Fruit fly (Drosophila melanogaster) whole organism, embryonic: ENCODE data around the gene aop.

Experiments
- CG10431 ChIP-seq: fragments of 200-800 bp; sonication (Bioruptor generic); optimal IDR thresholded peaks from 3 replicates; lab custom pipeline; 2018; ENCODE audit warnings: missing biosample characterization, mild to moderate bottlenecking, missing genetic modification characterization
- CG10959 ChIP-seq: fragments of 200-800 bp; sonication (Bioruptor generic); IDR thresholded peaks from 2 replicates; pipeline ENCODE4 v1.3.6; 2022; ENCODE audit warnings: missing biosample characterization, missing genetic modification characterization
- CG12104 ChIP-seq: fragments of 200-800 bp; sonication (Bioruptor generic); optimal IDR thresholded peaks from 3 replicates; lab custom pipeline; 2016; ENCODE audit warnings: missing biosample characterization, missing genetic modification characterization
- CG12744 ChIP-seq: fragments of 200-800 bp; sonication (Bioruptor generic); optimal IDR thresholded peaks from 2 replicates; lab custom pipeline; 2016; ENCODE audit warnings: missing biosample characterization, missing genetic modification characterization
- CG14441 ChIP-seq: fragments of 200-800 bp; sonication (Bioruptor generic); IDR thresholded peaks from 2 replicates; pipeline ENCODE4 v1.3.6; 2022; ENCODE audit warnings: missing biosample characterization, missing genetic modification characterization
- CG15479 ChIP-seq: fragments of 200-800 bp; sonication (Bioruptor generic); optimal IDR thresholded peaks from 3 replicates; lab custom pipeline; 2019; ENCODE audit warnings: missing biosample characterization, mild to moderate bottlenecking, missing genetic modification characterization, moderate library complexity
- CG17568 ChIP-seq: fragments of 200-800 bp; sonication (Bioruptor generic); optimal IDR thresholded peaks from 2 replicates; lab custom pipeline; 2018; ENCODE audit warnings: missing biosample characterization, mild to moderate bottlenecking, missing genetic modification characterization, moderate library complexity
- CG18619 ChIP-seq: fragments of 200-800 bp; sonication (Bioruptor generic); optimal IDR thresholded peaks from 3 replicates; lab custom pipeline; 2017; ENCODE audit warnings: missing biosample characterization, mild to moderate bottlenecking, missing genetic modification characterization
- CG30431 ChIP-seq: fragments of 200-800 bp; sonication (Bioruptor generic); optimal IDR thresholded peaks from 2 replicates; lab custom pipeline; 2017; ENCODE audit warnings: missing biosample characterization, missing genetic modification characterization
- CG31365 ChIP-seq: fragments of 200-800 bp; sonication (Bioruptor generic); optimal IDR thresholded peaks from 2 replicates; lab custom pipeline; 2018; ENCODE audit warnings: missing biosample characterization, mild to moderate bottlenecking, missing genetic modification characterization
- CG31388 ChIP-seq: fragments of 200-800 bp; sonication (Bioruptor generic); optimal IDR thresholded peaks from 2 replicates; lab custom pipeline; 2016; ENCODE audit warnings: missing biosample characterization, missing genetic modification characterization
- CG33557 ChIP-seq: fragments of 200-800 bp; sonication (Bioruptor generic); optimal IDR thresholded peaks from 2 replicates; lab custom pipeline; 2019; ENCODE audit warnings: missing biosample characterization, mild to moderate bottlenecking, missing genetic modification characterization, moderate library complexity
- CG3847 ChIP-seq: fragments of 200-800 bp; sonication (Bioruptor generic); IDR thresholded peaks from 2 replicates; pipeline ENCODE4 v1.3.6; 2022; ENCODE audit warnings: missing biosample characterization, missing genetic modification characterization
- CG4617 ChIP-seq: fragments of 200-800 bp; sonication (Bioruptor generic); optimal IDR thresholded peaks from 3 replicates; lab custom pipeline; 2016; ENCODE audit warnings: missing biosample characterization, missing genetic modification characterization, borderline replicate concordance
- CG5245 ChIP-seq: fragments of 200-800 bp; sonication (Bioruptor generic); optimal IDR thresholded peaks from 3 replicates; lab custom pipeline; 2016; ENCODE audit warnings: missing biosample characterization, missing genetic modification characterization
- CG6272 ChIP-seq: fragments of 200-800 bp; sonication (Bioruptor generic); IDR thresholded peaks from 2 replicates; pipeline ENCODE4 v1.3.6; 2022; ENCODE audit warnings: missing biosample characterization, missing genetic modification characterization
- CG6683 ChIP-seq: fragments of 200-800 bp; sonication (Bioruptor generic); optimal IDR thresholded peaks from 2 replicates; lab custom pipeline; 2017; ENCODE audit warnings: missing biosample characterization, mild to moderate bottlenecking, missing genetic modification characterization, missing genetic modification reagents
- CG6689 ChIP-seq: fragments of 200-800 bp; sonication (Bioruptor generic); IDR thresholded peaks from 2 replicates; pipeline ENCODE4 v1.3.6; 2022; ENCODE audit warnings: missing biosample characterization, missing genetic modification characterization
- CG7271 ChIP-seq: fragments of 200-800 bp; sonication (Bioruptor generic); optimal IDR thresholded peaks from 2 replicates; lab custom pipeline; 2018; ENCODE audit warnings: missing biosample characterization, mild to moderate bottlenecking, missing genetic modification characterization, moderate library complexity
- CG7928 ChIP-seq: fragments of 200-800 bp; sonication (Bioruptor generic); optimal IDR thresholded peaks from 2 replicates; lab custom pipeline; 2017; ENCODE audit warnings: missing biosample characterization, mild to moderate bottlenecking, missing genetic modification characterization
- CG7963 ChIP-seq: fragments of 200-800 bp; sonication (Bioruptor generic); IDR thresholded peaks from 3 replicates; pipeline ENCODE4 v1.3.6; 2022; ENCODE audit warnings: missing biosample characterization, missing genetic modification characterization; ENCODE audit not compliant: partially characterized antibody
- Chrac-16 ChIP-seq: fragments of 200-800 bp; sonication (Bioruptor generic); optimal IDR thresholded peaks from 3 replicates; lab custom pipeline; 2016; ENCODE audit warnings: missing biosample characterization, missing genetic modification characterization
- Dfd ChIP-seq, 2 experiments: fragments of >200 bp; optimal IDR thresholded peaks; 2 replicates each; lab custom pipeline; 2017; ENCODE audit warnings: missing biosample characterization in 2 of 2, missing genetic modification characterization in 2 of 2
- Dip2 ChIP-seq: fragments of 200-800 bp; sonication (Bioruptor generic); IDR thresholded peaks from 2 replicates; pipeline ENCODE4 v1.3.6; 2022; ENCODE audit warnings: missing biosample characterization, missing genetic modification characterization
- Doc2 ChIP-seq: fragments of 200-800 bp; sonication (Bioruptor generic); IDR thresholded peaks from 2 replicates; pipeline ENCODE4 v1.3.6; 2022; ENCODE audit warnings: missing biosample characterization, missing genetic modification characterization
- Fer1 ChIP-seq: fragments of 200-800 bp; sonication (Bioruptor generic); optimal IDR thresholded peaks from 2 replicates; lab custom pipeline; 2017; ENCODE audit warnings: missing biosample characterization, mild to moderate bottlenecking, missing genetic modification characterization
- Fer2 ChIP-seq: fragments of 200-800 bp; sonication (Bioruptor generic); optimal IDR thresholded peaks from 2 replicates; lab custom pipeline; 2018; ENCODE audit warnings: missing biosample characterization, mild to moderate bottlenecking, missing genetic modification characterization, moderate library complexity
- Gug ChIP-seq: fragments of 200-800 bp; sonication (Bioruptor generic); IDR thresholded peaks from 4 replicates; pipeline ENCODE4 v1.3.6; 2022; ENCODE audit warnings: missing biosample characterization, missing genetic modification characterization
- HLH54F ChIP-seq: fragments of 200-800 bp; sonication (Bioruptor generic); optimal IDR thresholded peaks from 3 replicates; lab custom pipeline; 2016; ENCODE audit warnings: missing biosample characterization, missing genetic modification characterization
- Hmx ChIP-seq: fragments of 200-800 bp; sonication (Bioruptor generic); optimal IDR thresholded peaks from 2 replicates; lab custom pipeline; 2016; ENCODE audit warnings: missing biosample characterization, missing genetic modification characterization
- Ptx1 ChIP-seq: fragments of 200-800 bp; sonication (Bioruptor generic); IDR thresholded peaks from 2 replicates; pipeline ENCODE4 v1.3.6; 2022; ENCODE audit warnings: missing biosample characterization, missing genetic modification characterization
- Stat92E ChIP-seq, 3 experiments: fragments of >200 bp in 2 of 3; fragments of 200-800 bp in 1 of 3; sonication (Bioruptor generic) in 1 of 3; optimal IDR thresholded peaks; 2 replicates each; lab custom pipeline; 2017 to 2019; ENCODE audit warnings: missing biosample characterization in 3 of 3, missing genetic modification characterization in 3 of 3, mild to moderate bottlenecking in 1 of 3, moderate library complexity in 1 of 3
- Tbp ChIP-seq: fragments of >200 bp; optimal IDR thresholded peaks from 2 replicates; lab custom pipeline; 2018; ENCODE audit warnings: missing biosample characterization, missing genetic modification characterization
- ab ChIP-seq: fragments of 200-800 bp; sonication (Bioruptor generic); optimal IDR thresholded peaks from 2 replicates; lab custom pipeline; 2016; ENCODE audit warnings: missing biosample characterization, missing genetic modification characterization
- ap ChIP-seq: fragments of 200-800 bp; sonication (Bioruptor generic); IDR thresholded peaks from 2 replicates; pipeline ENCODE4 v1.3.6; 2022; ENCODE audit warnings: missing biosample characterization, missing genetic modification characterization
- ase ChIP-seq: fragments of 200-800 bp; sonication (Bioruptor generic); IDR thresholded peaks from 3 replicates; pipeline ENCODE4 v1.3.6; 2022; ENCODE audit warnings: missing biosample characterization, missing genetic modification characterization
- bigmax ChIP-seq: fragments of 200-800 bp; sonication (Bioruptor generic); optimal IDR thresholded peaks from 2 replicates; lab custom pipeline; 2018; ENCODE audit warnings: missing biosample characterization, mild to moderate bottlenecking, missing genetic modification characterization
- bowl ChIP-seq: fragments of 200-800 bp; sonication (Bioruptor generic); IDR thresholded peaks from 2 replicates; pipeline ENCODE4 v1.3.6; 2022; ENCODE audit warnings: missing biosample characterization, missing genetic modification characterization
- cato ChIP-seq: fragments of 200-800 bp; sonication (Bioruptor generic); optimal IDR thresholded peaks from 2 replicates; lab custom pipeline; 2016; ENCODE audit warnings: missing biosample characterization, missing genetic modification characterization, borderline replicate concordance
- cg ChIP-seq: fragments of 200-800 bp; sonication (Bioruptor generic); optimal IDR thresholded peaks from 3 replicates; lab custom pipeline; 2019; ENCODE audit warnings: missing biosample characterization, mild to moderate bottlenecking, missing genetic modification characterization, moderate library complexity
- dysf ChIP-seq: fragments of 200-800 bp; sonication (Bioruptor generic); IDR thresholded peaks from 3 replicates; pipeline ENCODE4 v1.3.6; 2022; ENCODE audit warnings: missing biosample characterization, missing genetic modification characterization
- exex ChIP-seq: fragments of 200-800 bp; sonication (Bioruptor generic); optimal IDR thresholded peaks from 4 replicates; lab custom pipeline; 2018; ENCODE audit warnings: missing biosample characterization, mild to moderate bottlenecking, missing genetic modification characterization, moderate library complexity
- hbn ChIP-seq: fragments of 200-800 bp; sonication (Bioruptor generic); IDR thresholded peaks from 2 replicates; pipeline ENCODE4 v1.3.6; 2022; ENCODE audit warnings: missing biosample characterization, missing genetic modification characterization; ENCODE audit not compliant: partially characterized antibody
- jigr1 ChIP-seq: fragments of 200-800 bp; sonication (Bioruptor generic); IDR thresholded peaks from 3 replicates; pipeline ENCODE4 v1.3.6; 2022; ENCODE audit warnings: missing biosample characterization, missing genetic modification characterization
- jing ChIP-seq: fragments of 200-800 bp; sonication (Bioruptor generic); optimal IDR thresholded peaks from 2 replicates; lab custom pipeline; 2018; ENCODE audit warnings: missing biosample characterization, mild to moderate bottlenecking, missing genetic modification characterization
- kay ChIP-seq: fragments of 200-800 bp; sonication (Bioruptor generic); optimal IDR thresholded peaks from 2 replicates; lab custom pipeline; 2016; ENCODE audit warnings: missing biosample characterization, missing genetic modification characterization
- pan ChIP-seq, 4 experiments: fragments of >200 bp in 3 of 4; fragments of 200-800 bp in 1 of 4; sonication (Bioruptor generic) in 1 of 4; optimal IDR thresholded peaks in 3 of 4; IDR thresholded peaks in 1 of 4; 2 replicates each; pipeline versions ENCODE4 v1.3.6 to Lab custom; 2017 to 2022; ENCODE audit warnings: missing biosample characterization in 2 of 4, missing genetic modification characterization in 2 of 4, mixed read lengths in 1 of 4
- ranshi ChIP-seq: fragments of 200-800 bp; sonication (Bioruptor generic); IDR thresholded peaks from 2 replicates; pipeline ENCODE4 v1.3.6; 2022; ENCODE audit warnings: missing biosample characterization, missing genetic modification characterization
- run ChIP-seq: fragments of 200-800 bp; sonication (Bioruptor generic); optimal IDR thresholded peaks from 3 replicates; lab custom pipeline; 2018; ENCODE audit warnings: missing biosample characterization, mild to moderate bottlenecking, missing genetic modification characterization
- stc ChIP-seq: fragments of 200-800 bp; sonication (Bioruptor generic); IDR thresholded peaks from 2 replicates; pipeline ENCODE4 v1.3.6; 2022; ENCODE audit warnings: missing biosample characterization, missing genetic modification characterization

The aop gene

dm6 chr2L:2201107-2201561, 22.6 kb upstream of the aop start (continued):
- TF ChIP-seq CG10959 (GFP tag; lab: Robert Waterston, UW), result peak; percentile 76
- TF ChIP-seq CG3847 (GFP tag; lab: Robert Waterston, UW), result peak; percentile 44
- no peak for TF ChIP-seq exex (tag; lab: Kevin White, UChicago)
- TF ChIP-seq jigr1, result no peak
- no peak for TF ChIP-seq CG12744 (GFP tag; lab: Kevin White, UChicago)
- peak; percentile 86 for TF ChIP-seq CG12104
- peak; percentile 66 for TF ChIP-seq run (tag; lab: Kevin White, UChicago)
- peak; percentile 74 for TF ChIP-seq ap
- peak; percentile 6 for TF ChIP-seq CG7271 (tag; lab: Kevin White, UChicago)
- TF ChIP-seq jing (GFP tag; lab: Kevin White, UChicago), result peak; percentile 52
- TF ChIP-seq CG6689, result peak; percentile 78
- peak; percentile 63; the same call in 1 of the 2 replicates for TF ChIP-seq ranshi (GFP tag; lab: Robert Waterston, UW)
- peak; percentile 42 for TF ChIP-seq CG6683 (GFP tag; lab: Kevin White, UChicago)
- TF ChIP-seq hbn (GFP tag; lab: Robert Waterston, UW), result no peak
- TF ChIP-seq kay (GFP tag; lab: Kevin White, UChicago), result peak; percentile 34
- TF ChIP-seq CG18619 (GFP tag; lab: Kevin White, UChicago), result peak; percentile 74
- peak; percentile 88 for TF ChIP-seq CG10431 (GFP tag; lab: Kevin White, UChicago)
- TF ChIP-seq Dfd (GFP tag; optimal IDR thresholded peaks at IDR 0.05; lab: Kevin White, UChicago), result no peak
- no peak for TF ChIP-seq Dip2
- TF ChIP-seq Hmx (GFP tag; lab: Kevin White, UChicago), result no peak
- peak; percentile 42; the same call in 2 of the 4 replicates for TF ChIP-seq Gug (GFP tag; lab: Robert Waterston, UW)
- TF ChIP-seq CG31388 (GFP tag; lab: Kevin White, UChicago), result peak; percentile 52
- TF ChIP-seq CG4617 (GFP tag; lab: Kevin White, UChicago), result peak; percentile 51
- TF ChIP-seq bowl (GFP tag; lab: Robert Waterston, UW), result no peak
- peak; percentile 58; the same call in 1 of the 3 replicates for TF ChIP-seq dysf (GFP tag; lab: Robert Waterston, UW)
- peak; percentile 66; the same call in 2 of the 3 replicates for TF ChIP-seq ase (GFP tag; lab: Robert Waterston, UW)
- TF ChIP-seq Tbp (GFP tag; lab: Kevin White, UChicago), result no peak
- no peak for TF ChIP-seq cg (GFP tag; lab: Kevin White, UChicago)
- peak; percentile 18 for TF ChIP-seq CG31365 (tag; lab: Kevin White, UChicago)
- TF ChIP-seq Fer2 (tag; lab: Kevin White, UChicago), result no peak
- peak; percentile 77 for TF ChIP-seq CG5245 (GFP tag; lab: Kevin White, UChicago)
- TF ChIP-seq CG6272, result peak; percentile 65
- TF ChIP-seq Fer1 (GFP tag; lab: Kevin White, UChicago), result peak; percentile 53
- no peak for TF ChIP-seq CG7928 (GFP tag; lab: Kevin White, UChicago)
- TF ChIP-seq HLH54F, result peak; percentile 33
- TF ChIP-seq ab, result peak; percentile 57
- TF ChIP-seq Doc2 (GFP tag; lab: Robert Waterston, UW), result no peak
- no peak for TF ChIP-seq stc (GFP tag; lab: Robert Waterston, UW)
- no peak for TF ChIP-seq CG15479 (GFP tag; lab: Kevin White, UChicago)
- peak; percentile 96 for TF ChIP-seq CG33557 (GFP tag; lab: Kevin White, UChicago)
- TF ChIP-seq CG30431 (GFP tag; lab: Kevin White, UChicago), result peak; percentile 75
- TF ChIP-seq CG17568 (GFP tag; lab: Kevin White, UChicago), result peak; percentile 81
- TF ChIP-seq bigmax (GFP tag; lab: Kevin White, UChicago), result peak; percentile 9
- peak in 1 of 3 experiments; percentile 95 for TF ChIP-seq Stat92E (GFP tag; optimal IDR thresholded peaks at IDR 0.05; lab: Kevin White, UChicago)
- peak; percentile 76 for TF ChIP-seq Ptx1 (GFP tag; lab: Robert Waterston, UW)
- peak; percentile 78 for TF ChIP-seq Chrac-16 (GFP tag; lab: Kevin White, UChicago)
- TF ChIP-seq pan (optimal IDR thresholded peaks at IDR 0.05; lab: Kevin White, UChicago), result no peak
- peak in 1 of 2 experiments; percentile 62 for TF ChIP-seq pan (GFP tag; optimal IDR thresholded peaks at IDR 0.05 in 1 of 2, IDR thresholded peaks at IDR 0.05 in 1 of 2)
- TF ChIP-seq CG7963 (GFP tag; lab: Robert Waterston, UW), result no peak
- TF ChIP-seq cato (GFP tag; lab: Kevin White, UChicago), result peak; percentile 88
- peak; percentile 44; the same call in 1 of the 2 replicates for TF ChIP-seq CG14441 (GFP tag; lab: Robert Waterston, UW)
